Fruit fly (Drosophila melanogaster) whole organism, embryonic: ENCODE results near the gene CG1463.

Source experiments
- ATbp ChIP-seq: fragments of 200-800 bp; sonication (Bioruptor generic); optimal IDR thresholded peaks from 2 replicates; lab custom pipeline; 2017; ENCODE audit warnings: missing biosample characterization, mild to moderate bottlenecking, missing genetic modification characterization, missing genetic modification reagents
- Bteb2 ChIP-seq: fragments of 200-800 bp; sonication (Bioruptor generic); optimal IDR thresholded peaks from 2 replicates; lab custom pipeline; 2016; ENCODE audit warnings: missing biosample characterization, missing genetic modification characterization
- CG10209 ChIP-seq: fragments of 200-800 bp; sonication (Bioruptor generic); optimal IDR thresholded peaks from 3 replicates; lab custom pipeline; 2017; ENCODE audit warnings: missing biosample characterization, mild to moderate bottlenecking, missing genetic modification characterization, missing genetic modification reagents
- CG10267 ChIP-seq: fragments of 200-800 bp; sonication (Bioruptor generic); optimal IDR thresholded peaks from 2 replicates; lab custom pipeline; 2018; ENCODE audit warnings: missing biosample characterization, mild to moderate bottlenecking, missing genetic modification characterization, moderate library complexity
- CG11247 ChIP-seq: fragments of 200-800 bp; sonication (Bioruptor generic); IDR thresholded peaks from 2 replicates; pipeline ENCODE4 v1.3.6; 2022; ENCODE audit warnings: missing biosample characterization, missing genetic modification characterization
- CG11456 ChIP-seq: fragments of 200-800 bp; sonication (Bioruptor generic); IDR thresholded peaks from 3 replicates; pipeline ENCODE4 v1.3.6; 2022; ENCODE audit warnings: missing biosample characterization, missing genetic modification characterization
- CG11696 ChIP-seq: fragments of 200-800 bp; sonication (Bioruptor generic); IDR thresholded peaks from 2 replicates; pipeline ENCODE4 v1.3.6; 2022; ENCODE audit warnings: missing biosample characterization, missing genetic modification characterization
- CG12071 ChIP-seq: fragments of 200-800 bp; sonication (Bioruptor generic); optimal IDR thresholded peaks from 3 replicates; lab custom pipeline; 2018; ENCODE audit warnings: missing biosample characterization, mild to moderate bottlenecking, missing genetic modification characterization
- CG13624 ChIP-seq: fragments of 200-800 bp; sonication (Bioruptor generic); optimal IDR thresholded peaks from 2 replicates; lab custom pipeline; 2016; ENCODE audit warnings: missing biosample characterization, missing genetic modification characterization
- CG14050 ChIP-seq: fragments of 200-800 bp; sonication (Bioruptor generic); IDR thresholded peaks from 3 replicates; pipeline ENCODE4 v1.3.6; 2022; ENCODE audit warnings: missing biosample characterization, missing genetic modification characterization
- CG14710 ChIP-seq: fragments of 200-800 bp; sonication (Bioruptor generic); optimal IDR thresholded peaks from 3 replicates; lab custom pipeline; 2019; ENCODE audit warnings: missing biosample characterization, mild to moderate bottlenecking, missing genetic modification characterization, moderate library complexity
- CG16815 ChIP-seq: fragments of 200-800 bp; sonication (Bioruptor generic); optimal IDR thresholded peaks from 3 replicates; lab custom pipeline; 2017; ENCODE audit warnings: missing biosample characterization, mild to moderate bottlenecking, missing genetic modification characterization
- CG16863 ChIP-seq: fragments of 200-800 bp; sonication (Bioruptor generic); optimal IDR thresholded peaks from 3 replicates; lab custom pipeline; 2016; ENCODE audit warnings: missing biosample characterization, missing genetic modification characterization
- CG17328 ChIP-seq: fragments of 200-800 bp; sonication (Bioruptor generic); IDR thresholded peaks from 2 replicates; pipeline ENCODE4 v1.3.6; 2022; ENCODE audit warnings: missing biosample characterization, missing genetic modification characterization
- CG17612 ChIP-seq: fragments of 200-800 bp; sonication (Bioruptor generic); IDR thresholded peaks from 2 replicates; pipeline ENCODE4 v1.3.6; 2022; ENCODE audit warnings: missing biosample characterization, missing genetic modification characterization
- CG30020 ChIP-seq: fragments of 200-800 bp; optimal IDR thresholded peaks from 2 replicates; lab custom pipeline; 2019; ENCODE audit warnings: missing biosample characterization, mild to moderate bottlenecking, missing genetic modification characterization, moderate library complexity
- CG3407 ChIP-seq: fragments of 200-800 bp; sonication (Bioruptor generic); optimal IDR thresholded peaks from 2 replicates; lab custom pipeline; 2018; ENCODE audit warnings: missing biosample characterization, mild to moderate bottlenecking, missing genetic modification characterization
- CG34422 ChIP-seq: fragments of 200-800 bp; sonication (Bioruptor generic); IDR thresholded peaks from 3 replicates; pipeline ENCODE4 v1.3.6; 2022; ENCODE audit warnings: missing biosample characterization, missing genetic modification characterization
- CG5180 ChIP-seq: fragments of 200-800 bp; sonication (Bioruptor generic); optimal IDR thresholded peaks from 3 replicates; lab custom pipeline; 2017; ENCODE audit warnings: missing biosample characterization, missing genetic modification characterization, mild to moderate bottlenecking, moderate library complexity, missing genetic modification reagents
- CG6254 ChIP-seq: fragments of 200-800 bp; sonication (Bioruptor generic); optimal IDR thresholded peaks from 3 replicates; lab custom pipeline; 2017; ENCODE audit warnings: mild to moderate bottlenecking, missing biosample characterization, missing genetic modification reagents, missing genetic modification characterization
- CG7928 ChIP-seq: fragments of 200-800 bp; sonication (Bioruptor generic); optimal IDR thresholded peaks from 2 replicates; lab custom pipeline; 2017; ENCODE audit warnings: missing biosample characterization, mild to moderate bottlenecking, missing genetic modification characterization
- CG9609 ChIP-seq: fragments of 200-800 bp; sonication (Bioruptor generic); optimal IDR thresholded peaks from 3 replicates; lab custom pipeline; 2016; ENCODE audit warnings: missing biosample characterization, missing genetic modification characterization
- CkIIα-i1 ChIP-seq: fragments of 200-800 bp; sonication (Bioruptor generic); IDR thresholded peaks from 2 replicates; pipeline ENCODE4 v1.3.6; 2022; ENCODE audit warnings: missing biosample characterization, missing genetic modification characterization
- Dad ChIP-seq: fragments of 200-800 bp; sonication (Bioruptor generic); optimal IDR thresholded peaks from 3 replicates; lab custom pipeline; 2016; ENCODE audit warnings: missing biosample characterization, missing genetic modification characterization
- Dip3 ChIP-seq: fragments of 200-800 bp; sonication (Bioruptor generic); optimal IDR thresholded peaks from 3 replicates; lab custom pipeline; 2016; ENCODE audit warnings: missing biosample characterization, missing genetic modification characterization
- Doc2 ChIP-seq: fragments of 200-800 bp; sonication (Bioruptor generic); IDR thresholded peaks from 2 replicates; pipeline ENCODE4 v1.3.6; 2022; ENCODE audit warnings: missing biosample characterization, missing genetic modification characterization
- E2f2 ChIP-seq: fragments of 200-800 bp; sonication (Bioruptor generic); IDR thresholded peaks from 2 replicates; pipeline ENCODE4 v1.3.6; 2022; ENCODE audit warnings: missing biosample characterization, missing genetic modification characterization
- Eip74EF ChIP-seq, 2 experiments: fragments of 200-800 bp in 1 of 2; fragments of >200 bp in 1 of 2; sonication (Bioruptor generic) in 1 of 2; optimal IDR thresholded peaks; 2 replicates each; lab custom pipeline; 2017 to 2019; ENCODE audit warnings: missing biosample characterization in 2 of 2, missing genetic modification characterization in 2 of 2, mild to moderate bottlenecking in 1 of 2, moderate library complexity in 1 of 2
- H2.0 ChIP-seq: fragments of 200-800 bp; sonication (Bioruptor generic); IDR thresholded peaks from 2 replicates; pipeline ENCODE4 v1.3.6; 2022; ENCODE audit warnings: missing biosample characterization, missing genetic modification characterization
- HLHmδ ChIP-seq: fragments of 200-800 bp; sonication (Bioruptor generic); optimal IDR thresholded peaks from 2 replicates; lab custom pipeline; 2018; ENCODE audit warnings: missing biosample characterization, mild to moderate bottlenecking, missing genetic modification characterization, moderate library complexity
- NFAT ChIP-seq: fragments of 200-800 bp; sonication (Bioruptor generic); IDR thresholded peaks from 2 replicates; pipeline ENCODE4 v1.3.6; 2022; ENCODE audit warnings: missing biosample characterization, missing genetic modification characterization
- Side ChIP-seq: fragments of 200-800 bp; sonication (Bioruptor generic); optimal IDR thresholded peaks from 2 replicates; lab custom pipeline; 2016; ENCODE audit warnings: missing biosample characterization, missing genetic modification characterization
- Sry-δ ChIP-seq: fragments of 200-800 bp; sonication (Bioruptor generic); optimal IDR thresholded peaks from 2 replicates; lab custom pipeline; 2016; ENCODE audit warnings: missing biosample characterization, missing genetic modification characterization
- amos ChIP-seq: fragments of 200-800 bp; sonication (Bioruptor generic); IDR thresholded peaks from 2 replicates; pipeline ENCODE4 v1.3.6; 2022; ENCODE audit warnings: missing biosample characterization, missing genetic modification characterization; ENCODE audit not compliant: partially characterized antibody
- ap ChIP-seq: fragments of 200-800 bp; sonication (Bioruptor generic); IDR thresholded peaks from 2 replicates; pipeline ENCODE4 v1.3.6; 2022; ENCODE audit warnings: missing biosample characterization, missing genetic modification characterization
- ash1 ChIP-seq: fragments of 200-800 bp; sonication (Bioruptor generic); optimal IDR thresholded peaks from 2 replicates; lab custom pipeline; 2018; ENCODE audit warnings: missing biosample characterization, mild to moderate bottlenecking, missing genetic modification characterization
- bowl ChIP-seq: fragments of 200-800 bp; sonication (Bioruptor generic); IDR thresholded peaks from 2 replicates; pipeline ENCODE4 v1.3.6; 2022; ENCODE audit warnings: missing biosample characterization, missing genetic modification characterization
- br ChIP-seq: fragments of >200 bp; optimal IDR thresholded peaks from 2 replicates; lab custom pipeline; 2017
- emc ChIP-seq: fragments of 200-800 bp; sonication (Bioruptor generic); optimal IDR thresholded peaks from 2 replicates; lab custom pipeline; 2016; ENCODE audit warnings: missing biosample characterization, missing genetic modification characterization
- en ChIP-seq: fragments of 200-800 bp; sonication (Bioruptor generic); optimal IDR thresholded peaks from 2 replicates; lab custom pipeline; 2016; ENCODE audit warnings: missing biosample characterization, missing genetic modification characterization
- ftz-f1 ChIP-seq: fragments of 200-800 bp; sonication (Bioruptor generic); optimal IDR thresholded peaks from 2 replicates; lab custom pipeline; 2016; ENCODE audit warnings: missing biosample characterization, missing genetic modification characterization
- gt ChIP-seq: fragments of 200-800 bp; sonication (Bioruptor generic); IDR thresholded peaks from 2 replicates; pipeline ENCODE4 v1.3.6; 2022; ENCODE audit warnings: missing biosample characterization, missing genetic modification characterization
- ham ChIP-seq: fragments of 200-800 bp; sonication (Bioruptor generic); IDR thresholded peaks from 2 replicates; pipeline ENCODE4 v1.3.6; 2022; ENCODE audit warnings: missing biosample characterization, missing genetic modification characterization
- lab ChIP-seq: fragments of 200-800 bp; sonication (Bioruptor generic); optimal IDR thresholded peaks from 3 replicates; lab custom pipeline; 2017; ENCODE audit warnings: missing biosample characterization, missing genetic modification characterization, mild to moderate bottlenecking, moderate library complexity, missing genetic modification reagents
- lola ChIP-seq, 3 experiments: fragments of >200 bp in 2 of 3; fragments of 200-800 bp in 1 of 3; sonication (Bioruptor generic) in 1 of 3; optimal IDR thresholded peaks; 2 replicates each; lab custom pipeline; 2017 to 2019; ENCODE audit warnings: missing biosample characterization in 3 of 3, missing genetic modification characterization in 3 of 3, mild to moderate bottlenecking in 1 of 3, moderate library complexity in 1 of 3
- onecut ChIP-seq: fragments of 200-800 bp; sonication (Bioruptor generic); IDR thresholded peaks from 2 replicates; pipeline ENCODE4 v1.3.6; 2022; ENCODE audit warnings: missing biosample characterization, missing genetic modification characterization
- p53 ChIP-seq: fragments of 200-800 bp; sonication (Bioruptor generic); optimal IDR thresholded peaks from 2 replicates; lab custom pipeline; 2016; ENCODE audit warnings: missing biosample characterization, missing genetic modification characterization
- row ChIP-seq: fragments of 200-800 bp; sonication (Bioruptor generic); IDR thresholded peaks from 3 replicates; pipeline ENCODE4 v1.3.6; 2022; ENCODE audit warnings: missing biosample characterization, missing genetic modification characterization
- run ChIP-seq: fragments of 200-800 bp; sonication (Bioruptor generic); optimal IDR thresholded peaks from 3 replicates; lab custom pipeline; 2018; ENCODE audit warnings: missing biosample characterization, mild to moderate bottlenecking, missing genetic modification characterization
- vnd ChIP-seq: fragments of 200-800 bp; sonication (Bioruptor generic); IDR thresholded peaks from 3 replicates; pipeline ENCODE4 v1.3.6; 2022; ENCODE audit warnings: missing biosample characterization, missing genetic modification characterization; ENCODE audit not compliant: partially characterized antibody
- wor ChIP-seq: fragments of 200-800 bp; sonication (Bioruptor generic); IDR thresholded peaks from 2 replicates; pipeline ENCODE4 v1.3.6; 2022; ENCODE audit warnings: missing biosample characterization, missing genetic modification characterization

The CG1463 gene

DNA sequence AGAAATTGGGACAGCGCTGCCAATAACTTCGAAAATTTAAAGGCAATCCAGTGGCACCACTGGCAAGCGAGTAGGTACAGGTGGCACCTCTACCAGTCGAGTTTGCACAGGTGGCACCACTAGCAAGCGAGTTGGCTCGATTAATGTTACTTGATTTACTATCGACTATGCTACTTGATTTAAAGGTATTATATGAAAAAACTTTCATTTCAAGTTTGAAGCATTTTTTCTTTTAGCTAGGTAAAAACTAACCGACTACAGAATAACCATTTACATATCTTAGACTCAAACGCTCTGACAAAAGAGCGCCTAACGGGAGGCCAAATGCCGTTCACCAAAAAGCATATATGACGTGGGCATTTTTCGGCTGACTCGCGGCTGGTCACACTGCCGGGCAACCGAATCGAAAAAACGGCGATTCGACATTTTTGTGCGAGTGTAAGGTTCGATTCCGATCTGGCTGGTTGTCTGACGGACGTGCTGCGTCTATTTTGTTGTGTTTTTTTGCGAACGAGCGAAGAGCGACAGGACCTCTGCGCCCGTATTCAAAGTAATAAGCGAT lies 47.6 kb upstream of the CG1463 start, which contains the start of gene Tis11 (continued):
- 0 out of 3 replicates have a peak, but pooled peaks have one; percentile 30 for TF ChIP-seq row (GFP tag; lab: Robert Waterston, UW)
- TF ChIP-seq CG7928 (GFP tag; lab: Kevin White, UChicago), result no peak
- no peak for TF ChIP-seq CG17328 (GFP tag; lab: Robert Waterston, UW)
- no peak for TF ChIP-seq run
- no peak for TF ChIP-seq CG11456 (GFP tag; lab: Robert Waterston, UW)
- peak; percentile 49 for TF ChIP-seq NFAT
- no peak for TF ChIP-seq CG14050 (GFP tag; lab: Robert Waterston, UW)
- no peak for TF ChIP-seq CG6254 (GFP tag; lab: Kevin White, UChicago)
- peak; percentile 66 for TF ChIP-seq HLHmδ
- no peak for TF ChIP-seq ftz-f1
- no peak for TF ChIP-seq Dad (GFP tag; lab: Kevin White, UChicago)
- TF ChIP-seq CG11696 (GFP tag; lab: Robert Waterston, UW), result peak; percentile 23; the same call in 1 of the 2 replicates
- no peak for TF ChIP-seq Doc2 (GFP tag; lab: Robert Waterston, UW)
- TF ChIP-seq CG30020 (tag; lab: Kevin White, UChicago), result no peak
- TF ChIP-seq ap (GFP tag; lab: Robert Waterston, UW), result no peak
- TF ChIP-seq br, result no peak
- no peak for TF ChIP-seq Eip74EF (GFP tag; optimal IDR thresholded peaks at IDR 0.05; lab: Kevin White, UChicago)
- no peak for TF ChIP-seq CkIIα-i1
- TF ChIP-seq gt (GFP tag; lab: Robert Waterston, UW), result no peak
- peak; percentile 69 for TF ChIP-seq Sry-δ (GFP tag; lab: Kevin White, UChicago)
- no peak for TF ChIP-seq CG5180 (GFP tag; lab: Kevin White, UChicago)
- no peak for TF ChIP-seq en (GFP tag; lab: Kevin White, UChicago)
- TF ChIP-seq CG11247, result 0 out of 2 replicates have a peak, but pooled peaks have one; percentile 11
- TF ChIP-seq CG16815, result no peak
- no peak for TF ChIP-seq H2.0 (GFP tag; lab: Robert Waterston, UW)
- no peak for TF ChIP-seq Dip3 (GFP tag; lab: Kevin White, UChicago)
- no peak for TF ChIP-seq CG17612 (GFP tag; lab: Robert Waterston, UW)
- TF ChIP-seq CG10209 (GFP tag; lab: Kevin White, UChicago), result peak; percentile 9
- TF ChIP-seq CG16863 (GFP tag; lab: Kevin White, UChicago), result no peak
- peak; percentile 60 for TF ChIP-seq CG10267 (tag; lab: Kevin White, UChicago)
- no peak for TF ChIP-seq wor
- TF ChIP-seq ham, result no peak
- TF ChIP-seq ash1, result no peak
- TF ChIP-seq bowl (GFP tag; lab: Robert Waterston, UW), result no peak
- peak; percentile 40; the same call in 1 of the 2 replicates for TF ChIP-seq amos
- no peak for TF ChIP-seq lola (GFP tag; optimal IDR thresholded peaks at IDR 0.05; lab: Kevin White, UChicago)
- TF ChIP-seq vnd (GFP tag; lab: Robert Waterston, UW), result no peak
- peak; percentile 18 for TF ChIP-seq CG12071 (GFP tag; lab: Kevin White, UChicago)
- no peak for TF ChIP-seq CG3407 (GFP tag; lab: Kevin White, UChicago)
- TF ChIP-seq lab (GFP tag; lab: Kevin White, UChicago), result peak; percentile 33
- no peak for TF ChIP-seq Bteb2 (GFP tag; lab: Kevin White, UChicago)
- no peak for TF ChIP-seq ATbp
- peak; percentile 34; the same call in 1 of the 3 replicates for TF ChIP-seq CG34422 (GFP tag; lab: Robert Waterston, UW)
- peak; percentile 63 for TF ChIP-seq CG14710 (tag; lab: Kevin White, UChicago)
- no peak for TF ChIP-seq emc (GFP tag; lab: Kevin White, UChicago)
- no peak for TF ChIP-seq Side (GFP tag; lab: Kevin White, UChicago)
- no peak for TF ChIP-seq CG9609
- TF ChIP-seq p53 (GFP tag; lab: Kevin White, UChicago), result peak; percentile 8
- TF ChIP-seq CG13624 (GFP tag; lab: Kevin White, UChicago), result no peak
- peak; percentile 82 for TF ChIP-seq E2f2 (GFP tag; lab: Robert Waterston, UW)
- no peak for TF ChIP-seq onecut (GFP tag; lab: Robert Waterston, UW)
